Worm (Caenorhabditis elegans) whole organism, L1 larva: ENCODE data around the gene irld-57.

ENCODE experiments used
- aha-1 ChIP-seq: fragments of 150-350 bp; optimal IDR thresholded peaks from 2 replicates; lab custom pipeline; 2014; ENCODE audit warnings: missing biosample characterization, missing genetic modification characterization
- nhr-237 ChIP-seq: fragments of 150-350 bp; optimal IDR thresholded peaks from 2 replicates; lab custom pipeline; 2014; ENCODE audit warnings: missing biosample characterization, missing genetic modification characterization
- unc-62 ChIP-seq: fragments of 150-350 bp; optimal IDR thresholded peaks from 2 replicates; lab custom pipeline; 2014; ENCODE audit warnings: missing biosample characterization, missing genetic modification reagents, missing genetic modification characterization

- no peak for TF ChIP-seq unc-62
- TF ChIP-seq aha-1 (tag; lab: Kevin White, UChicago): no peak
- TF ChIP-seq nhr-237: no peak
Observed at ce11 chrV:15715636-15716035, 10.9 kb downstream of the irld-57 start.
